Worm (Caenorhabditis elegans): ENCODE data around the gene cpr-5.

- no peak for TF ChIP-seq unc-130 (GFP tag; optimal IDR thresholded peaks at IDR 0.05)
- TF ChIP-seq Y79H2A.3 (GFP tag; conservative IDR thresholded peaks at IDR 0.05), result no peak
- no peak for TF ChIP-seq pha-4 (tag; optimal IDR thresholded peaks at IDR 0.05)
- no peak for TF ChIP-seq C06A6.2 (GFP tag; conservative IDR thresholded peaks at IDR 0.05)
These were observed 22.1 kb upstream of the cpr-5 start, which contains the start of gene cmd-1 for ce11 chrV:1155914-1156313.
